Worm (Caenorhabditis elegans) whole organism, L1 larva: Measurements from ENCODE around the gene sid-5.

ENCODE experiments used
- hlh-17 ChIP-seq: fragments of 200-800 bp; sonication (Bioruptor generic); optimal IDR thresholded peaks from 2 replicates; lab custom pipeline; 2018; ENCODE audit warnings: missing genetic modification characterization, mild to moderate bottlenecking, missing compliant biosample characterization, moderate library complexity, borderline replicate concordance
- lin-15B ChIP-seq: fragments of 150-350 bp; sonication (generic microtip); optimal IDR thresholded peaks from 3 replicates; lab custom pipeline; 2014; ENCODE audit warnings: missing biosample characterization, missing genetic modification characterization
- lin-35 ChIP-seq, 2 experiments: fragments of 150-350 bp; optimal IDR thresholded peaks; 2 replicates each; lab custom pipeline; 2014; ENCODE audit warnings: missing biosample characterization in 2 of 2, missing genetic modification characterization in 2 of 2, missing genetic modification reagents in 2 of 2
- mdl-1 ChIP-seq, 2 experiments: fragments of 150-350 bp; optimal IDR thresholded peaks; 2 replicates each; lab custom pipeline; 2014 to 2017; ENCODE audit warnings: missing biosample characterization in 2 of 2, missing genetic modification characterization in 2 of 2, inconsistent platforms in 1 of 2
- nhr-11 ChIP-seq: fragments of 150-350 bp; optimal IDR thresholded peaks from 2 replicates; lab custom pipeline; 2014; ENCODE audit warnings: missing biosample characterization, missing genetic modification characterization
- nhr-28 ChIP-seq: fragments of 150-350 bp; optimal IDR thresholded peaks from 2 replicates; lab custom pipeline; 2014; ENCODE audit warnings: missing biosample characterization, missing genetic modification characterization
- ztf-4 ChIP-seq: fragments of 150-350 bp; optimal IDR thresholded peaks from 2 replicates; lab custom pipeline; 2014; ENCODE audit warnings: missing biosample characterization, missing genetic modification characterization

DNA sequence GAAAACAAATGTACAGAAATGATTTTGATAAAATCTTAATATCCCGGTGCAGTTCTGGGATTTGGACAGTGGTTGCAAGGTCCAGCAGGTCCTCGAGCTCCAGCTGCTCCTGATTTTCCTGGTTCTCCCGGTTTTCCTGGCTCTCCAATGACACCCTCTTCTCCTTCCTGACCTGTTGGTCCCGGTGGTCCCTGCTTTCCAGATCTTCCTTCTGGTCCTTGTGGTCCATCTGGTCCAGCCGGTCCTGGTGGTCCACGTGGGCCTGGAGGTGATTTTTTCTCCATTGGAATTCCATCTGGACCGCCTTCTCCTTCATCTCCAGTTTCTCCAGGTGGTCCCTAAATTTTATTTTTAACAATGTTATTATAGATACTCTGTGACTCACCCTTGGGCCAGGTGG is 29.2 kb upstream of the sid-5 start:
- TF ChIP-seq nhr-11 (tag; lab: Kevin White, UChicago), result no peak
- no peak for TF ChIP-seq lin-35 (GFP tag; optimal IDR thresholded peaks at IDR 0.05; lab: Kevin White, UChicago)
- no peak for TF ChIP-seq hlh-17 (GFP tag; lab: Kevin White, UChicago)
- TF ChIP-seq nhr-28 (tag; lab: Kevin White, UChicago), result no peak
- TF ChIP-seq ztf-4 (tag; lab: Kevin White, UChicago), result no peak
- no peak for TF ChIP-seq lin-15B
- no peak for TF ChIP-seq mdl-1 (tag; optimal IDR thresholded peaks at IDR 0.05; lab: Kevin White, UChicago)
